Fruit fly (Drosophila melanogaster) whole organism, embryonic: ENCODE results near the gene CG42558.

ENCODE experiments used
- ATbp ChIP-seq: fragments of 200-800 bp; sonication (Bioruptor generic); optimal IDR thresholded peaks from 2 replicates; lab custom pipeline; 2017; ENCODE audit warnings: missing biosample characterization, mild to moderate bottlenecking, missing genetic modification characterization, missing genetic modification reagents
- Ada2b ChIP-seq: fragments of 200-800 bp; sonication (Bioruptor generic); IDR thresholded peaks from 2 replicates; pipeline ENCODE4 v1.3.6; 2022; ENCODE audit warnings: missing biosample characterization, missing genetic modification characterization
- Atf3 ChIP-seq: fragments of 200-800 bp; sonication (Bioruptor generic); optimal IDR thresholded peaks from 3 replicates; lab custom pipeline; 2016; ENCODE audit warnings: missing biosample characterization, missing genetic modification characterization
- Bdp1 ChIP-seq: fragments of 200-800 bp; sonication (Bioruptor generic); optimal IDR thresholded peaks from 3 replicates; lab custom pipeline; 2016; ENCODE audit warnings: missing biosample characterization, missing genetic modification characterization
- CG10366 ChIP-seq: fragments of 200-800 bp; sonication (Bioruptor generic); IDR thresholded peaks from 2 replicates; pipeline ENCODE4 v1.3.6; 2022; ENCODE audit warnings: missing biosample characterization, missing genetic modification characterization
- CG10565 ChIP-seq: fragments of 200-800 bp; sonication (Bioruptor generic); optimal IDR thresholded peaks from 3 replicates; lab custom pipeline; 2016; ENCODE audit warnings: missing biosample characterization, mild to moderate bottlenecking, missing genetic modification characterization
- CG11093 ChIP-seq: fragments of 200-800 bp; sonication (Bioruptor generic); IDR thresholded peaks from 3 replicates; pipeline ENCODE4 v1.3.6; 2022; ENCODE audit warnings: missing biosample characterization, missing genetic modification characterization
- CG11247 ChIP-seq: fragments of 200-800 bp; sonication (Bioruptor generic); IDR thresholded peaks from 2 replicates; pipeline ENCODE4 v1.3.6; 2022; ENCODE audit warnings: missing biosample characterization, missing genetic modification characterization
- CG12299 ChIP-seq: fragments of 200-800 bp; sonication (Bioruptor generic); optimal IDR thresholded peaks from 2 replicates; lab custom pipeline; 2018; ENCODE audit warnings: missing biosample characterization, mild to moderate bottlenecking, missing genetic modification characterization
- CG12659 ChIP-seq: fragments of 200-800 bp; sonication (Bioruptor generic); optimal IDR thresholded peaks from 3 replicates; lab custom pipeline; 2017; ENCODE audit warnings: mild to moderate bottlenecking, missing biosample characterization, missing genetic modification reagents, missing genetic modification characterization
- CG15479 ChIP-seq: fragments of 200-800 bp; sonication (Bioruptor generic); optimal IDR thresholded peaks from 3 replicates; lab custom pipeline; 2019; ENCODE audit warnings: missing biosample characterization, mild to moderate bottlenecking, missing genetic modification characterization, moderate library complexity
- CG15514 ChIP-seq: fragments of 200-800 bp; sonication (Bioruptor generic); optimal IDR thresholded peaks from 3 replicates; lab custom pipeline; 2017; ENCODE audit warnings: missing biosample characterization, missing genetic modification characterization, mild to moderate bottlenecking, moderate library complexity, missing genetic modification reagents
- CG17612 ChIP-seq: fragments of 200-800 bp; sonication (Bioruptor generic); IDR thresholded peaks from 2 replicates; pipeline ENCODE4 v1.3.6; 2022; ENCODE audit warnings: missing biosample characterization, missing genetic modification characterization
- CG2120 ChIP-seq: fragments of 200-800 bp; sonication (Bioruptor generic); optimal IDR thresholded peaks from 3 replicates; lab custom pipeline; 2016; ENCODE audit warnings: missing biosample characterization, missing genetic modification characterization
- CG2875 ChIP-seq: fragments of 200-800 bp; sonication (Bioruptor generic); optimal IDR thresholded peaks from 2 replicates; lab custom pipeline; 2017; ENCODE audit warnings: missing biosample characterization, mild to moderate bottlenecking, missing genetic modification characterization, missing genetic modification reagents
- CG31224 ChIP-seq: fragments of 200-800 bp; sonication (Bioruptor generic); IDR thresholded peaks from 2 replicates; pipeline ENCODE4 v1.3.6; 2022; ENCODE audit warnings: missing biosample characterization, missing genetic modification characterization
- CG31365 ChIP-seq: fragments of 200-800 bp; sonication (Bioruptor generic); optimal IDR thresholded peaks from 2 replicates; lab custom pipeline; 2018; ENCODE audit warnings: missing biosample characterization, mild to moderate bottlenecking, missing genetic modification characterization
- CG3281 ChIP-seq: fragments of 200-800 bp; sonication (Bioruptor generic); optimal IDR thresholded peaks from 3 replicates; lab custom pipeline; 2017; ENCODE audit warnings: missing biosample characterization, mild to moderate bottlenecking, missing genetic modification characterization
- CG33557 ChIP-seq: fragments of 200-800 bp; sonication (Bioruptor generic); optimal IDR thresholded peaks from 2 replicates; lab custom pipeline; 2019; ENCODE audit warnings: missing biosample characterization, mild to moderate bottlenecking, missing genetic modification characterization, moderate library complexity
- CG4360 ChIP-seq: fragments of 200-800 bp; sonication (Bioruptor generic); IDR thresholded peaks from 2 replicates; pipeline ENCODE4 v1.3.6; 2022; ENCODE audit warnings: missing biosample characterization, missing genetic modification characterization
- CG6683 ChIP-seq: fragments of 200-800 bp; sonication (Bioruptor generic); optimal IDR thresholded peaks from 2 replicates; lab custom pipeline; 2017; ENCODE audit warnings: missing biosample characterization, mild to moderate bottlenecking, missing genetic modification characterization, missing genetic modification reagents
- CG6854 ChIP-seq: fragments of 200-800 bp; sonication (Bioruptor generic); optimal IDR thresholded peaks from 3 replicates; lab custom pipeline; 2017; ENCODE audit warnings: missing biosample characterization, mild to moderate bottlenecking, missing genetic modification characterization
- CG7556 ChIP-seq: fragments of 200-800 bp; sonication (Bioruptor generic); optimal IDR thresholded peaks from 2 replicates; lab custom pipeline; 2017; ENCODE audit warnings: missing biosample characterization, mild to moderate bottlenecking, missing genetic modification characterization
- CG7786 ChIP-seq: fragments of 200-800 bp; sonication (Bioruptor generic); optimal IDR thresholded peaks from 2 replicates; lab custom pipeline; 2016; ENCODE audit warnings: missing biosample characterization, missing genetic modification characterization
- CG7987 ChIP-seq: fragments of 200-800 bp; sonication (Bioruptor generic); optimal IDR thresholded peaks from 2 replicates; lab custom pipeline; 2018; ENCODE audit warnings: missing biosample characterization, mild to moderate bottlenecking, missing genetic modification characterization, moderate library complexity
- CG8359 ChIP-seq: fragments of 200-800 bp; sonication (Bioruptor generic); optimal IDR thresholded peaks from 2 replicates; lab custom pipeline; 2017; ENCODE audit warnings: missing biosample characterization, mild to moderate bottlenecking, missing genetic modification characterization, borderline replicate concordance
- CG8388 ChIP-seq: fragments of 200-800 bp; sonication (Bioruptor generic); optimal IDR thresholded peaks from 2 replicates; lab custom pipeline; 2019; ENCODE audit warnings: missing biosample characterization, mild to moderate bottlenecking, missing genetic modification characterization, moderate library complexity
- CG8478 ChIP-seq: fragments of >200 bp; optimal IDR thresholded peaks from 2 replicates; lab custom pipeline; 2018
- HLHmδ ChIP-seq: fragments of 200-800 bp; sonication (Bioruptor generic); optimal IDR thresholded peaks from 2 replicates; lab custom pipeline; 2018; ENCODE audit warnings: missing biosample characterization, mild to moderate bottlenecking, missing genetic modification characterization, moderate library complexity
- HmgZ ChIP-seq: fragments of 200-800 bp; sonication (Bioruptor generic); optimal IDR thresholded peaks from 2 replicates; lab custom pipeline; 2018; ENCODE audit warnings: missing biosample characterization, mild to moderate bottlenecking, missing genetic modification characterization
- Hmr ChIP-seq: fragments of 200-800 bp; sonication (Bioruptor generic); optimal IDR thresholded peaks from 3 replicates; lab custom pipeline; 2017; ENCODE audit warnings: mild to moderate bottlenecking, missing biosample characterization, missing genetic modification reagents, missing genetic modification characterization
- Hr78 ChIP-seq, 2 experiments: fragments of 200-800 bp in 1 of 2; fragments of >200 bp in 1 of 2; sonication (Bioruptor generic) in 1 of 2; optimal IDR thresholded peaks; 2 replicates each; lab custom pipeline; 2017 to 2019; ENCODE audit warnings: missing biosample characterization in 2 of 2, missing genetic modification characterization in 2 of 2, mild to moderate bottlenecking in 1 of 2, moderate library complexity in 1 of 2
- Max ChIP-seq: fragments of 200-800 bp; sonication (Bioruptor generic); optimal IDR thresholded peaks from 2 replicates; lab custom pipeline; 2016; ENCODE audit warnings: missing biosample characterization, mild to moderate bottlenecking, missing genetic modification characterization
- Optix ChIP-seq: fragments of 200-800 bp; sonication (Bioruptor generic); IDR thresholded peaks from 3 replicates; pipeline ENCODE4 v1.3.6; 2022; ENCODE audit warnings: missing biosample characterization, missing genetic modification characterization
- Ssrp ChIP-seq: fragments of 200-800 bp; sonication (Bioruptor generic); optimal IDR thresholded peaks from 2 replicates; lab custom pipeline; 2018; ENCODE audit warnings: missing biosample characterization, mild to moderate bottlenecking, missing genetic modification characterization, moderate library complexity
- Trl ChIP-seq, 3 experiments: fragments of >200 bp in 2 of 3; fragments of 200-800 bp in 1 of 3; sonication (Bioruptor generic) in 1 of 3; optimal IDR thresholded peaks; 2 replicates in 1 of 3; 3 replicates in 2 of 3; lab custom pipeline; 2016 to 2017; ENCODE audit warnings: missing biosample characterization in 1 of 3, missing genetic modification characterization in 1 of 3
- ap ChIP-seq: fragments of 200-800 bp; sonication (Bioruptor generic); IDR thresholded peaks from 2 replicates; pipeline ENCODE4 v1.3.6; 2022; ENCODE audit warnings: missing biosample characterization, missing genetic modification characterization
- bowl ChIP-seq: fragments of 200-800 bp; sonication (Bioruptor generic); IDR thresholded peaks from 2 replicates; pipeline ENCODE4 v1.3.6; 2022; ENCODE audit warnings: missing biosample characterization, missing genetic modification characterization
- dysf ChIP-seq: fragments of 200-800 bp; sonication (Bioruptor generic); IDR thresholded peaks from 3 replicates; pipeline ENCODE4 v1.3.6; 2022; ENCODE audit warnings: missing biosample characterization, missing genetic modification characterization
- ems ChIP-seq: fragments of 200-800 bp; sonication (Bioruptor generic); optimal IDR thresholded peaks from 3 replicates; lab custom pipeline; 2016; ENCODE audit warnings: missing biosample characterization, missing genetic modification characterization
- exex ChIP-seq: fragments of 200-800 bp; sonication (Bioruptor generic); optimal IDR thresholded peaks from 4 replicates; lab custom pipeline; 2018; ENCODE audit warnings: missing biosample characterization, mild to moderate bottlenecking, missing genetic modification characterization, moderate library complexity
- fu2 ChIP-seq: fragments of 200-800 bp; sonication (Bioruptor generic); optimal IDR thresholded peaks from 2 replicates; lab custom pipeline; 2016; ENCODE audit warnings: missing biosample characterization, missing genetic modification characterization
- kah ChIP-seq: fragments of 200-800 bp; sonication (Bioruptor generic); optimal IDR thresholded peaks from 2 replicates; lab custom pipeline; 2018; ENCODE audit warnings: missing biosample characterization, mild to moderate bottlenecking, missing genetic modification characterization
- kni ChIP-seq: fragments of 200-800 bp; sonication (Bioruptor generic); optimal IDR thresholded peaks from 3 replicates; lab custom pipeline; 2017; ENCODE audit warnings: mild to moderate bottlenecking, missing biosample characterization, missing genetic modification reagents, missing genetic modification characterization
- oc ChIP-seq: fragments of 200-800 bp; sonication (Bioruptor generic); optimal IDR thresholded peaks from 2 replicates; lab custom pipeline; 2018; ENCODE audit warnings: missing biosample characterization, mild to moderate bottlenecking, missing genetic modification characterization, moderate library complexity
- phol ChIP-seq: fragments of 200-800 bp; sonication (Bioruptor generic); optimal IDR thresholded peaks from 3 replicates; lab custom pipeline; 2018; ENCODE audit warnings: missing biosample characterization, mild to moderate bottlenecking, missing genetic modification characterization, moderate library complexity
- prd ChIP-seq, 3 experiments: fragments of >200 bp in 2 of 3; fragments of 200-800 bp in 1 of 3; sonication (Bioruptor generic) in 1 of 3; optimal IDR thresholded peaks in 2 of 3; IDR thresholded peaks in 1 of 3; 2 replicates in 2 of 3; 3 replicates in 1 of 3; pipeline versions ENCODE4 v1.3.6 to Lab custom; 2017 to 2022; ENCODE audit warnings: missing biosample characterization in 1 of 3, missing genetic modification characterization in 1 of 3
- ssp ChIP-seq: fragments of 200-800 bp; sonication (Bioruptor generic); IDR thresholded peaks from 2 replicates; pipeline ENCODE4 v1.3.6; 2022; ENCODE audit warnings: missing biosample characterization, missing genetic modification characterization
- tup ChIP-seq: fragments of 200-800 bp; sonication (Bioruptor generic); optimal IDR thresholded peaks from 2 replicates; lab custom pipeline; 2016; ENCODE audit warnings: missing biosample characterization, mild to moderate bottlenecking, missing genetic modification characterization, moderate library complexity
- zen ChIP-seq: fragments of 200-800 bp; sonication (Bioruptor generic); optimal IDR thresholded peaks from 3 replicates; lab custom pipeline; 2018; ENCODE audit warnings: missing biosample characterization, mild to moderate bottlenecking, missing genetic modification characterization, moderate library complexity

CG42558 gene

DNA sequence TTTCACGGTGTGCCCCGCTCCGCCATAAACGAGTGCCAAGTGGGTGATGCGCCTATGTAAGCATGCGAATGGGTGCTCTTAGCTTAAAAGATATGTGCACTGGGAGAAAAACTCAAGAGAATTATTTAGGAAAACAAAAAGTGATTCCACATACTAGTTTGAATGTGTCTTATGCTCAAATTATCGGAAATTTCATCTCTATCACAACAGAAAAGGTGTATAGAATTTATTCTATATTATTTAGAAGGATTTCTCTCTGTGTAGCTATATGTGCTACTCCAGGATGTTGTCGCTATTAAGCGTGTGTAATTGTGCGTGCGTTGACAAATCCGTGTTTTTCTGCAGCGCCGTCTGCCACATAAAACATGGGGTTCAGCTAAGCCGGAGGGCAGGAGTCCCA, 26.2 kb downstream of the CG42558 start (continued):
- TF ChIP-seq CG12299 (tag; lab: Kevin White, UChicago) (no peak), CG2120 (peak; percentile 35), Hmr (GFP tag; lab: Kevin White, UChicago) (peak; percentile 1), CG2875 (GFP tag; lab: Kevin White, UChicago) (no peak), exex (tag; lab: Kevin White, UChicago) (no peak), CG12659 (no peak), CG11247 (GFP tag; lab: Robert Waterston, UW) (0 out of 2 replicates have a peak, but pooled peaks have one; percentile 29), Bdp1 (GFP tag; lab: Kevin White, UChicago) (no peak), HmgZ (no peak), CG8478 (lab: Kevin White, UChicago) (no peak), CG10366 (no peak), prd (optimal IDR thresholded peaks at IDR 0.05; lab: Kevin White, UChicago) (no peak), prd (GFP tag; IDR thresholded peaks at IDR 0.05; lab: Robert Waterston, UW) (0 out of 3 replicates have a peak, but pooled peaks have one; percentile 11), Atf3 (GFP tag; lab: Kevin White, UChicago) (no peak), Optix (GFP tag; lab: Robert Waterston, UW) (no peak), CG6683 (GFP tag; lab: Kevin White, UChicago) (no peak), ems (GFP tag; lab: Kevin White, UChicago) (no peak), Trl (optimal IDR thresholded peaks at IDR 0.05; lab: Kevin White, UChicago) (no peak), Trl (GFP tag; optimal IDR thresholded peaks at IDR 0.05; lab: Kevin White, UChicago) (no peak), CG8359 (GFP tag; lab: Kevin White, UChicago) (no peak), bowl (GFP tag; lab: Robert Waterston, UW) (no peak), CG15514 (GFP tag; lab: Kevin White, UChicago) (no peak), CG31365 (tag; lab: Kevin White, UChicago) (no peak), CG33557 (GFP tag; lab: Kevin White, UChicago) (no peak), CG10565 (GFP tag; lab: Kevin White, UChicago) (no peak), ap (GFP tag; lab: Robert Waterston, UW) (no peak), Hr78 (GFP tag; optimal IDR thresholded peaks at IDR 0.05; lab: Kevin White, UChicago) (no peak), CG15479 (GFP tag; lab: Kevin White, UChicago) (no peak), ATbp (GFP tag; lab: Kevin White, UChicago) (no peak), CG8388 (GFP tag; lab: Kevin White, UChicago) (no peak), Max (GFP tag; lab: Kevin White, UChicago) (no peak), zen (tag; lab: Kevin White, UChicago) (no peak), kah (GFP tag; lab: Kevin White, UChicago) (no peak), HLHmδ (no peak), CG4360 (no peak), ssp (GFP tag; lab: Robert Waterston, UW) (no peak), CG31224 (GFP tag; lab: Robert Waterston, UW) (0 out of 2 replicates have a peak, but pooled peaks have one; percentile 15), kni (GFP tag; lab: Kevin White, UChicago) (no peak), CG7987 (GFP tag; lab: Kevin White, UChicago) (no peak), dysf (GFP tag; lab: Robert Waterston, UW) (peak; percentile 52; the same call in 2 of the 3 replicates), CG7556 (GFP tag; lab: Kevin White, UChicago) (peak; percentile 4), tup (GFP tag; lab: Kevin White, UChicago) (no peak), oc (tag; lab: Kevin White, UChicago) (no peak), Ssrp (tag; lab: Kevin White, UChicago) (no peak), CG3281 (GFP tag; lab: Kevin White, UChicago) (peak; percentile 3), CG11093 (GFP tag; lab: Robert Waterston, UW) (no peak), CG7786 (GFP tag; lab: Kevin White, UChicago) (no peak), CG17612 (GFP tag; lab: Robert Waterston, UW) (no peak), CG6854 (no peak), fu2 (GFP tag; lab: Kevin White, UChicago) (no peak), phol (tag; lab: Kevin White, UChicago) (no peak), Ada2b (0 out of 2 replicates have a peak, but pooled peaks have one; percentile 27)
